Worm (Caenorhabditis elegans) whole organism, late embryonic: ENCODE measurements around the gene R03H10.4.

Source experiments
- ahr-1 ChIP-seq: sonication (generic microtip); optimal IDR thresholded peaks from 2 replicates; lab custom pipeline; 2016; ENCODE audit warnings: missing genetic modification characterization, missing compliant biosample characterization
- ama-1 ChIP-seq: fragments of 150-350 bp; optimal IDR thresholded peaks from 2 replicates; lab custom pipeline; 2014
- ceh-18 ChIP-seq: sonication (generic microtip); optimal IDR thresholded peaks from 2 replicates; lab custom pipeline; 2016; ENCODE audit warnings: missing genetic modification characterization, missing compliant biosample characterization
- ceh-24 ChIP-seq: sonication (generic microtip); optimal IDR thresholded peaks from 2 replicates; lab custom pipeline; 2016; ENCODE audit warnings: mild to moderate bottlenecking, missing genetic modification characterization, missing compliant biosample characterization
- ceh-6 ChIP-seq: fragments of 200-800 bp; sonication (Bioruptor generic); optimal IDR thresholded peaks from 2 replicates; lab custom pipeline; 2018; ENCODE audit warnings: mild to moderate bottlenecking, missing genetic modification characterization, missing compliant biosample characterization
- ceh-9 ChIP-seq: sonication (generic microtip); optimal IDR thresholded peaks from 2 replicates; lab custom pipeline; 2016; ENCODE audit warnings: mild to moderate bottlenecking, missing genetic modification characterization, inconsistent platforms, missing compliant biosample characterization
- che-1 ChIP-seq: sonication (generic microtip); optimal IDR thresholded peaks from 2 replicates; lab custom pipeline; 2016; ENCODE audit warnings: mild to moderate bottlenecking, missing genetic modification characterization, missing compliant biosample characterization
- elt-4 ChIP-seq: sonication (generic microtip); optimal IDR thresholded peaks from 2 replicates; lab custom pipeline; 2016; ENCODE audit warnings: missing genetic modification characterization, missing compliant biosample characterization
- fkh-10 ChIP-seq: fragments of 150-350 bp; optimal IDR thresholded peaks from 2 replicates; lab custom pipeline; 2014; ENCODE audit warnings: missing biosample characterization, missing genetic modification reagents, missing genetic modification characterization
- fkh-6 ChIP-seq: sonication (generic microtip); optimal IDR thresholded peaks from 2 replicates; lab custom pipeline; 2016; ENCODE audit warnings: missing genetic modification characterization, missing compliant biosample characterization
- hlh-8 ChIP-seq: sonication (generic microtip); optimal IDR thresholded peaks from 2 replicates; lab custom pipeline; 2016; ENCODE audit warnings: missing genotype, missing genetic modification characterization, missing compliant biosample characterization
- madf-2 ChIP-seq: sonication (generic microtip); optimal IDR thresholded peaks from 2 replicates; lab custom pipeline; 2017; ENCODE audit warnings: missing genetic modification characterization, missing compliant biosample characterization
- pag-3 ChIP-seq: sonication (generic microtip); optimal IDR thresholded peaks from 2 replicates; lab custom pipeline; 2016; ENCODE audit warnings: missing compliant biosample characterization, missing genetic modification characterization, borderline replicate concordance
- rnt-1 ChIP-seq: sonication (generic microtip); optimal IDR thresholded peaks from 2 replicates; lab custom pipeline; 2016; ENCODE audit warnings: missing genetic modification characterization, missing compliant biosample characterization

Gene R03H10.4

DNA sequence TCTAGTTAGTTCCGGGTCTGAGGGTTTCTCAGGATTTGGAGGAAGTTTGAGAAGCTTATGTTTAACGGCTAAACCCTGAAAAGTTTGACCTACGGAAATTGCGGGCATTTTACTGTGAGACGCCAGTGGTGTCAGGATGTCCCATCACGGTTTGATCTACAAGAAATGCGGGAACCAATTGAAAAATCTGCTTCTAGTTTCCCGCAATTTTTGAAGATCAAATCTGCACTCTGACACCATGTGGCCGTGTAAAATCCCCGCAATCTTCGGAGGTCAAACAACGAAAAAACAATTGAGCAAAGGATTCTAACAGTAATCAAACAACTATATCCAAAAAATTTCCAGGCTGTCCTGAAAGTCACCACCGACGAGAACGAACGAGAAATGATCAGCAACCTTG, 45.4 kb downstream of the R03H10.4 start:
- TF ChIP-seq che-1 (tag; lab: Kevin White, UChicago), result no peak
- TF ChIP-seq ahr-1 (tag; lab: Kevin White, UChicago), result no peak
- no peak for TF ChIP-seq hlh-8 (tag; lab: Kevin White, UChicago)
- TF ChIP-seq ceh-9 (tag; lab: Kevin White, UChicago), result no peak
- no peak for TF ChIP-seq pag-3 (tag; lab: Kevin White, UChicago)

DNA sequence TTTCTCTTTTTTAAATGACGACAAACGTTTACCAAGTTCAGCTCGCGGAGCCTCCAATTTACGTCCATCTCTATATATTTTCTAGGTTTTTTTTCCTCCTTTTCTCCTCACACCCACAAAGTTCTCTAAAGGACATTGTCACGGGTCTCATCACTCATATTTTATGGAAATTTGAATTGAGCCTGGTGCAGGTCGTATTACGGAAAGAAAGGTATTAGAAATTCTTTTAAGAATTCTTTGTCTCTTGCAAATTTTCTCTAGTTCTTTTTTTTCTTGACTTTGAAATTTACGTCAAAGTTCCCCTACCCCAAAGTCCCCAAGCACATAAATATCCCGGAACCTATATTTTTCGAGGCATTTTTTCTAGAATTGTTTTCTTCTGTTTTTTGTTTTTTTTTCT, 49.8 kb downstream of the R03H10.4 start:
- no peak for TF ChIP-seq elt-4 (tag; lab: Kevin White, UChicago)
- no peak for TF ChIP-seq fkh-10 (GFP tag; lab: Kevin White, UChicago)
- TF ChIP-seq ceh-24 (tag; lab: Kevin White, UChicago), result no peak
- no peak for TF ChIP-seq ceh-6 (GFP tag; lab: Kevin White, UChicago)
- no peak for TF ChIP-seq madf-2 (tag; lab: Kevin White, UChicago)
- TF ChIP-seq ceh-18, result no peak
- no peak for TF ChIP-seq rnt-1 (tag; lab: Kevin White, UChicago)
- TF ChIP-seq ama-1 (lab: Kevin White, UChicago), result no peak
- no peak for TF ChIP-seq fkh-6
